Fruit fly (Drosophila melanogaster) whole organism, embryonic: ENCODE data around the gene CG6912.

ENCODE experiments used
- C15 ChIP-seq: fragments of 200-800 bp; sonication (Bioruptor generic); IDR thresholded peaks from 3 replicates; pipeline ENCODE4 v1.3.6; 2022; ENCODE audit warnings: missing biosample characterization, missing genetic modification characterization
- CG10979 ChIP-seq: fragments of 200-800 bp; sonication (Bioruptor generic); optimal IDR thresholded peaks from 2 replicates; lab custom pipeline; 2018; ENCODE audit warnings: missing biosample characterization, mild to moderate bottlenecking, missing genetic modification characterization, moderate library complexity
- CG12219 ChIP-seq: fragments of 200-800 bp; sonication (Bioruptor generic); optimal IDR thresholded peaks from 3 replicates; lab custom pipeline; 2018; ENCODE audit warnings: missing biosample characterization, mild to moderate bottlenecking, missing genetic modification characterization
- CG13894 ChIP-seq: fragments of 200-800 bp; sonication (Bioruptor generic); optimal IDR thresholded peaks from 3 replicates; lab custom pipeline; 2018; ENCODE audit warnings: missing biosample characterization, mild to moderate bottlenecking, missing genetic modification characterization, moderate library complexity
- CG14441 ChIP-seq: fragments of 200-800 bp; sonication (Bioruptor generic); IDR thresholded peaks from 2 replicates; pipeline ENCODE4 v1.3.6; 2022; ENCODE audit warnings: missing biosample characterization, missing genetic modification characterization
- CG16815 ChIP-seq: fragments of 200-800 bp; sonication (Bioruptor generic); optimal IDR thresholded peaks from 3 replicates; lab custom pipeline; 2017; ENCODE audit warnings: missing biosample characterization, mild to moderate bottlenecking, missing genetic modification characterization
- CG17612 ChIP-seq: fragments of 200-800 bp; sonication (Bioruptor generic); IDR thresholded peaks from 2 replicates; pipeline ENCODE4 v1.3.6; 2022; ENCODE audit warnings: missing biosample characterization, missing genetic modification characterization
- CG1792 ChIP-seq: fragments of 200-800 bp; sonication (Bioruptor generic); optimal IDR thresholded peaks from 2 replicates; lab custom pipeline; 2016; ENCODE audit warnings: missing biosample characterization, missing genetic modification characterization
- CG18599 ChIP-seq: fragments of 200-800 bp; sonication (Bioruptor generic); optimal IDR thresholded peaks from 3 replicates; lab custom pipeline; 2017; ENCODE audit warnings: missing biosample characterization, missing genetic modification characterization, mild to moderate bottlenecking, moderate library complexity, missing genetic modification reagents
- CG2120 ChIP-seq: fragments of 200-800 bp; sonication (Bioruptor generic); optimal IDR thresholded peaks from 3 replicates; lab custom pipeline; 2016; ENCODE audit warnings: missing biosample characterization, missing genetic modification characterization
- CG2199 ChIP-seq: fragments of 200-800 bp; sonication (Bioruptor generic); IDR thresholded peaks from 3 replicates; pipeline ENCODE4 v1.3.6; 2022; ENCODE audit warnings: missing biosample characterization, missing genetic modification characterization
- CG30403 ChIP-seq: fragments of 200-800 bp; sonication (Bioruptor generic); optimal IDR thresholded peaks from 3 replicates; lab custom pipeline; 2016; ENCODE audit warnings: missing biosample characterization, missing genetic modification characterization
- CG30431 ChIP-seq: fragments of 200-800 bp; sonication (Bioruptor generic); optimal IDR thresholded peaks from 2 replicates; lab custom pipeline; 2017; ENCODE audit warnings: missing biosample characterization, missing genetic modification characterization
- CG31388 ChIP-seq: fragments of 200-800 bp; sonication (Bioruptor generic); optimal IDR thresholded peaks from 2 replicates; lab custom pipeline; 2016; ENCODE audit warnings: missing biosample characterization, missing genetic modification characterization
- CG33213 ChIP-seq: fragments of 200-800 bp; sonication (Bioruptor generic); optimal IDR thresholded peaks from 3 replicates; lab custom pipeline; 2016; ENCODE audit warnings: missing biosample characterization, missing genetic modification characterization
- CG8281 ChIP-seq: fragments of 200-800 bp; sonication (Bioruptor generic); optimal IDR thresholded peaks from 2 replicates; lab custom pipeline; 2018; ENCODE audit warnings: missing biosample characterization, mild to moderate bottlenecking, missing genetic modification characterization, moderate library complexity
- D19A ChIP-seq: fragments of 200-800 bp; optimal IDR thresholded peaks from 3 replicates; lab custom pipeline; 2019; ENCODE audit warnings: missing biosample characterization, mild to moderate bottlenecking, missing genetic modification characterization, moderate library complexity
- Dip2 ChIP-seq: fragments of 200-800 bp; sonication (Bioruptor generic); IDR thresholded peaks from 2 replicates; pipeline ENCODE4 v1.3.6; 2022; ENCODE audit warnings: missing biosample characterization, missing genetic modification characterization
- Dp ChIP-seq: fragments of 200-800 bp; sonication (Bioruptor generic); optimal IDR thresholded peaks from 2 replicates; lab custom pipeline; 2018; ENCODE audit warnings: missing biosample characterization, mild to moderate bottlenecking, missing genetic modification characterization, moderate library complexity
- Fer1 ChIP-seq: fragments of 200-800 bp; sonication (Bioruptor generic); optimal IDR thresholded peaks from 2 replicates; lab custom pipeline; 2017; ENCODE audit warnings: missing biosample characterization, mild to moderate bottlenecking, missing genetic modification characterization
- H15 ChIP-seq: fragments of 200-800 bp; sonication (Bioruptor generic); IDR thresholded peaks from 3 replicates; pipeline ENCODE4 v1.3.6; 2022; ENCODE audit warnings: missing biosample characterization, missing genetic modification characterization
- HLH3B ChIP-seq: fragments of 200-800 bp; sonication (Bioruptor generic); IDR thresholded peaks from 2 replicates; pipeline ENCODE4 v1.3.6; 2022; ENCODE audit warnings: missing biosample characterization, missing genetic modification characterization
- Hand ChIP-seq: fragments of 200-800 bp; sonication (Bioruptor generic); optimal IDR thresholded peaks from 2 replicates; lab custom pipeline; 2017; ENCODE audit warnings: mild to moderate bottlenecking, missing biosample characterization, missing genetic modification reagents, missing genetic modification characterization
- Hmr ChIP-seq: fragments of 200-800 bp; sonication (Bioruptor generic); optimal IDR thresholded peaks from 3 replicates; lab custom pipeline; 2017; ENCODE audit warnings: mild to moderate bottlenecking, missing biosample characterization, missing genetic modification reagents, missing genetic modification characterization
- Lhr ChIP-seq: fragments of 200-800 bp; sonication (Bioruptor generic); optimal IDR thresholded peaks from 3 replicates; lab custom pipeline; 2017; ENCODE audit warnings: mild to moderate bottlenecking, missing biosample characterization, missing genetic modification reagents, missing genetic modification characterization
- Med ChIP-seq: fragments of 200-800 bp; sonication (Bioruptor generic); peaks from one replicate; lab custom pipeline; 2016; ENCODE audit warnings: missing biosample characterization, missing genetic modification characterization, mild to moderate bottlenecking, inconsistent platforms, moderate library complexity
- Rfx ChIP-seq: fragments of 200-800 bp; sonication (Bioruptor generic); IDR thresholded peaks from 2 replicates; pipeline ENCODE4 v1.3.6; 2022; ENCODE audit warnings: missing biosample characterization, missing genetic modification characterization
- Xrp1 ChIP-seq: fragments of 200-800 bp; sonication (Bioruptor generic); IDR thresholded peaks from 2 replicates; pipeline ENCODE4 v1.3.6; 2022; ENCODE audit warnings: missing biosample characterization, missing genetic modification characterization
- abd-A ChIP-seq: fragments of 200-800 bp; sonication (Bioruptor generic); optimal IDR thresholded peaks from 3 replicates; lab custom pipeline; 2019; ENCODE audit warnings: missing biosample characterization, mild to moderate bottlenecking, missing genetic modification characterization, moderate library complexity
- ase ChIP-seq: fragments of 200-800 bp; sonication (Bioruptor generic); IDR thresholded peaks from 3 replicates; pipeline ENCODE4 v1.3.6; 2022; ENCODE audit warnings: missing biosample characterization, missing genetic modification characterization
- bsh ChIP-seq, 2 experiments: fragments of 200-800 bp; sonication (Bioruptor generic); optimal IDR thresholded peaks; 2 replicates each; lab custom pipeline; 2017 to 2018; ENCODE audit warnings: mild to moderate bottlenecking in 2 of 2, missing biosample characterization in 2 of 2, missing genetic modification characterization in 2 of 2, moderate library complexity in 1 of 2
- corto ChIP-seq: fragments of 200-800 bp; sonication (Bioruptor generic); optimal IDR thresholded peaks from 2 replicates; lab custom pipeline; 2016; ENCODE audit warnings: missing biosample characterization, mild to moderate bottlenecking, missing genetic modification characterization, moderate library complexity
- dimm ChIP-seq: fragments of 200-800 bp; sonication (Bioruptor generic); IDR thresholded peaks from 2 replicates; pipeline ENCODE4 v1.3.6; 2022; ENCODE audit warnings: missing biosample characterization, missing genetic modification characterization
- dm ChIP-seq: fragments of 200-800 bp; sonication (Bioruptor generic); optimal IDR thresholded peaks from 3 replicates; lab custom pipeline; 2016; ENCODE audit warnings: missing biosample characterization, missing genetic modification characterization
- dpn ChIP-seq, 2 experiments: fragments of 200-800 bp; sonication (Bioruptor generic); optimal IDR thresholded peaks; 3 replicates each; lab custom pipeline; 2016; ENCODE audit warnings: missing biosample characterization in 2 of 2, missing genetic modification characterization in 2 of 2
- dysf ChIP-seq: fragments of 200-800 bp; sonication (Bioruptor generic); IDR thresholded peaks from 3 replicates; pipeline ENCODE4 v1.3.6; 2022; ENCODE audit warnings: missing biosample characterization, missing genetic modification characterization
- eyg ChIP-seq: fragments of 200-800 bp; sonication (Bioruptor generic); optimal IDR thresholded peaks from 3 replicates; lab custom pipeline; 2016; ENCODE audit warnings: missing biosample characterization, missing genetic modification characterization
- fd96Cb ChIP-seq: fragments of 200-800 bp; sonication (Bioruptor generic); optimal IDR thresholded peaks from 2 replicates; lab custom pipeline; 2018; ENCODE audit warnings: missing biosample characterization, mild to moderate bottlenecking, missing genetic modification characterization, moderate library complexity
- gcm ChIP-seq: fragments of 200-800 bp; sonication (Bioruptor generic); optimal IDR thresholded peaks from 2 replicates; lab custom pipeline; 2019; ENCODE audit warnings: missing biosample characterization, mild to moderate bottlenecking, missing genetic modification characterization, moderate library complexity
- gcm2 ChIP-seq: fragments of 200-800 bp; sonication (Bioruptor generic); optimal IDR thresholded peaks from 2 replicates; lab custom pipeline; 2016; ENCODE audit warnings: missing biosample characterization, missing genetic modification characterization
- gem ChIP-seq: fragments of 200-800 bp; sonication (Bioruptor generic); optimal IDR thresholded peaks from 2 replicates; lab custom pipeline; 2019; ENCODE audit warnings: missing biosample characterization, mild to moderate bottlenecking, missing genetic modification characterization, moderate library complexity
- gfzf ChIP-seq: fragments of 200-800 bp; sonication (Bioruptor generic); optimal IDR thresholded peaks from 2 replicates; lab custom pipeline; 2016; ENCODE audit warnings: missing biosample characterization, mild to moderate bottlenecking, missing genetic modification characterization, moderate library complexity
- grau ChIP-seq: fragments of 200-800 bp; optimal IDR thresholded peaks from 3 replicates; lab custom pipeline; 2019; ENCODE audit warnings: missing biosample characterization, mild to moderate bottlenecking, missing genetic modification characterization, moderate library complexity
- gsb ChIP-seq: fragments of 200-800 bp; sonication (Bioruptor generic); IDR thresholded peaks from 2 replicates; pipeline ENCODE4 v1.3.6; 2022; ENCODE audit warnings: missing biosample characterization, missing genetic modification characterization
- ind ChIP-seq: fragments of 200-800 bp; sonication (Bioruptor generic); optimal IDR thresholded peaks from 3 replicates; lab custom pipeline; 2016; ENCODE audit warnings: missing biosample characterization, missing genetic modification characterization
- oc ChIP-seq: fragments of 200-800 bp; sonication (Bioruptor generic); optimal IDR thresholded peaks from 2 replicates; lab custom pipeline; 2018; ENCODE audit warnings: missing biosample characterization, mild to moderate bottlenecking, missing genetic modification characterization, moderate library complexity
- peb ChIP-seq: fragments of 200-800 bp; sonication (Bioruptor generic); IDR thresholded peaks from 2 replicates; pipeline ENCODE4 v1.3.6; 2022; ENCODE audit warnings: missing biosample characterization, missing genetic modification characterization
- scrt ChIP-seq: fragments of 200-800 bp; sonication (Bioruptor generic); optimal IDR thresholded peaks from 2 replicates; lab custom pipeline; 2018; ENCODE audit warnings: missing biosample characterization, mild to moderate bottlenecking, missing genetic modification characterization, moderate library complexity
- sd ChIP-seq: fragments of 200-800 bp; sonication (Bioruptor generic); optimal IDR thresholded peaks from 3 replicates; lab custom pipeline; 2018; ENCODE audit warnings: missing biosample characterization, mild to moderate bottlenecking, missing genetic modification characterization, moderate library complexity
- stc ChIP-seq: fragments of 200-800 bp; sonication (Bioruptor generic); IDR thresholded peaks from 2 replicates; pipeline ENCODE4 v1.3.6; 2022; ENCODE audit warnings: missing biosample characterization, missing genetic modification characterization
- tgo ChIP-seq: fragments of 200-800 bp; sonication (Bioruptor generic); IDR thresholded peaks from 3 replicates; pipeline ENCODE4 v1.3.6; 2022; ENCODE audit warnings: missing biosample characterization, missing genetic modification characterization

The CG6912 gene

dm6 chr3R:15117765-15118164 lies 19.0 kb downstream of the CG6912 start (continued):
- TF ChIP-seq gcm2 (GFP tag; lab: Kevin White, UChicago) (no peak), scrt (GFP tag; lab: Kevin White, UChicago) (peak; percentile 16), dimm (GFP tag; lab: Robert Waterston, UW) (no peak), D19A (peak; percentile 18), sd (peak; percentile 42), bsh (GFP tag; optimal IDR thresholded peaks at IDR 0.05; lab: Kevin White, UChicago) (peak in 1 of 2 experiments; percentile 39), CG2120 (GFP tag; lab: Kevin White, UChicago) (peak; percentile 8), ase (GFP tag; lab: Robert Waterston, UW) (no peak), CG13894 (tag; lab: Kevin White, UChicago) (peak; percentile 53), Med (GFP tag; lab: Kevin White, UChicago) (peak; percentile 63), Xrp1 (GFP tag; lab: Robert Waterston, UW) (peak; percentile 20; the same call in 1 of the 2 replicates), C15 (GFP tag; lab: Robert Waterston, UW) (no peak), Lhr (GFP tag; lab: Kevin White, UChicago) (no peak), HLH3B (peak; percentile 43; the same call in 1 of the 2 replicates), CG17612 (GFP tag; lab: Robert Waterston, UW) (no peak), gcm (peak; percentile 21), gfzf (GFP tag; lab: Kevin White, UChicago) (no peak), gsb (no peak), fd96Cb (peak; percentile 8), CG8281 (peak; percentile 44), grau (tag; lab: Kevin White, UChicago) (peak; percentile 52), peb (no peak), dm (GFP tag; lab: Kevin White, UChicago) (no peak), CG10979 (peak; percentile 33), dpn (GFP tag; optimal IDR thresholded peaks at IDR 0.05; lab: Kevin White, UChicago) (peak in 1 of 2 experiments; percentile 1), corto (GFP tag; lab: Kevin White, UChicago) (no peak), tgo (GFP tag; lab: Robert Waterston, UW) (peak; percentile 57; the same call in 2 of the 3 replicates), Dp (GFP tag; lab: Kevin White, UChicago) (no peak), CG16815 (GFP tag; lab: Kevin White, UChicago) (no peak), abd-A (tag; lab: Kevin White, UChicago) (peak; percentile 66), CG30431 (GFP tag; lab: Kevin White, UChicago) (no peak), Fer1 (GFP tag; lab: Kevin White, UChicago) (peak; percentile 66), CG18599 (GFP tag; lab: Kevin White, UChicago) (peak; percentile 69), ind (GFP tag; lab: Kevin White, UChicago) (peak; percentile 22), CG12219 (no peak), eyg (no peak), oc (tag; lab: Kevin White, UChicago) (peak; percentile 46), Hmr (peak; percentile 46), H15 (GFP tag; lab: Robert Waterston, UW) (0 out of 3 replicates have a peak, but pooled peaks have one; percentile 30), Dip2 (GFP tag; lab: Robert Waterston, UW) (no peak), CG31388 (GFP tag; lab: Kevin White, UChicago) (no peak), CG14441 (GFP tag; lab: Robert Waterston, UW) (peak; percentile 51), Rfx (peak; percentile 54), CG30403 (GFP tag; lab: Kevin White, UChicago) (peak; percentile 44), gem (peak; percentile 68), CG1792 (GFP tag; lab: Kevin White, UChicago) (no peak), stc (GFP tag; lab: Robert Waterston, UW) (peak; percentile 65; the same call in 1 of the 2 replicates), Hand (GFP tag; lab: Kevin White, UChicago) (no peak), CG33213 (no peak), dysf (GFP tag; lab: Robert Waterston, UW) (peak; percentile 52; the same call in 2 of the 3 replicates), CG2199 (GFP tag; lab: Robert Waterston, UW) (peak; percentile 95)
